Fruit fly (Drosophila melanogaster): ENCODE data around the gene Zmynd10.

Zmynd10 gene

dm6 chr3L:13044335-13044814 is 18.1 kb upstream of the Zmynd10 start, which contains the start of gene Syx13 (continued):
- TF ChIP-seq kay (GFP tag; optimal IDR thresholded peaks at IDR 0.05) (peak; percentile 57), chif (GFP tag; optimal IDR thresholded peaks at IDR 0.05) (no peak), fd3F (GFP tag; optimal IDR thresholded peaks at IDR 0.05) (no peak), CG1792 (GFP tag; optimal IDR thresholded peaks at IDR 0.05) (no peak), abd-A (tag; optimal IDR thresholded peaks at IDR 0.05) (no peak), Dek (tag; optimal IDR thresholded peaks at IDR 0.05) (peak; percentile 3), CG7963 (GFP tag; IDR thresholded peaks at IDR 0.05; ENCODE audit: partially characterized antibody) (peak; percentile 51; the same call in 1 of the 3 replicates), MESR4 (GFP tag; optimal IDR thresholded peaks at IDR 0.05) (peak; percentile 92), mam (GFP tag; optimal IDR thresholded peaks at IDR 0.05) (no peak), CoRest (tag; optimal IDR thresholded peaks at IDR 0.05) (peak; percentile 32), dimm (GFP tag; IDR thresholded peaks at IDR 0.05) (no peak), fru (optimal IDR thresholded peaks at IDR 0.05) (no peak), trh (GFP tag; optimal IDR thresholded peaks at IDR 0.05) (no peak), CG12155 (GFP tag; optimal IDR thresholded peaks at IDR 0.05) (no peak), CG42726 (GFP tag; IDR thresholded peaks at IDR 0.05; ENCODE audit: partially characterized antibody) (peak; percentile 77), ewg (GFP tag; optimal IDR thresholded peaks at IDR 0.05) (peak; percentile 12), CG8089 (GFP tag; optimal IDR thresholded peaks at IDR 0.05) (no peak), HmgZ (tag; optimal IDR thresholded peaks at IDR 0.05) (peak; percentile 69), CG10543 (GFP tag; optimal IDR thresholded peaks at IDR 0.05) (peak; percentile 80), amos (GFP tag; IDR thresholded peaks at IDR 0.05; ENCODE audit: partially characterized antibody) (peak; percentile 79), CG18262 (tag; optimal IDR thresholded peaks at IDR 0.05) (peak; percentile 25), CG6175 (GFP tag; IDR thresholded peaks at IDR 0.05) (no peak), CG12236 (GFP tag; optimal IDR thresholded peaks at IDR 0.05) (no peak), CG10431 (GFP tag; optimal IDR thresholded peaks at IDR 0.05) (no peak), H2.0 (GFP tag; IDR thresholded peaks at IDR 0.05) (no peak), dati (GFP tag; IDR thresholded peaks at IDR 0.05) (no peak), al (GFP tag; IDR thresholded peaks at IDR 0.05) (no peak), CG4707 (GFP tag; optimal IDR thresholded peaks at IDR 0.05) (no peak), p53 (GFP tag; optimal IDR thresholded peaks at IDR 0.05) (no peak), gce (GFP tag; IDR thresholded peaks at IDR 0.05) (no peak), Bgb (GFP tag; IDR thresholded peaks at IDR 0.05; ENCODE audit: partially characterized antibody) (peak; percentile 85), Vsx1 (GFP tag; optimal IDR thresholded peaks at IDR 0.05) (no peak), CG6791 (GFP tag; IDR thresholded peaks at IDR 0.05; ENCODE audit: partially characterized antibody) (peak; percentile 73), mirr (GFP tag; optimal IDR thresholded peaks at IDR 0.05) (peak; percentile 24), Pdp1 (GFP tag; optimal IDR thresholded peaks at IDR 0.05) (peak in 1 of 2 experiments; percentile 8), tll (GFP tag; optimal IDR thresholded peaks at IDR 0.05) (no peak), NfI (GFP tag; optimal IDR thresholded peaks at IDR 0.05) (no peak), chinmo (GFP tag; IDR thresholded peaks at IDR 0.05; ENCODE audit: partially characterized antibody) (peak; percentile 99), schlank (tag; optimal IDR thresholded peaks at IDR 0.05) (no peak), wek (GFP tag; optimal IDR thresholded peaks at IDR 0.05) (no peak), CG17361 (GFP tag; IDR thresholded peaks at IDR 0.05) (peak; percentile 36; the same call in 1 of the 3 replicates), Lim3 (GFP tag; IDR thresholded peaks at IDR 0.05) (no peak), CG11723 (GFP tag; optimal IDR thresholded peaks at IDR 0.05) (no peak), sob (GFP tag; IDR thresholded peaks at IDR 0.05) (0 out of 2 replicates have a peak, but pooled peaks have one; percentile 51), vnd (GFP tag; IDR thresholded peaks at IDR 0.05; ENCODE audit: partially characterized antibody) (peak; percentile 64), crc (GFP tag; optimal IDR thresholded peaks at IDR 0.05) (no peak), fd102C (GFP tag; optimal IDR thresholded peaks at IDR 0.05) (no peak), CG7372 (GFP tag; IDR thresholded peaks at IDR 0.05) (no peak), C15 (GFP tag; IDR thresholded peaks at IDR 0.05) (no peak), Fer1 (GFP tag; optimal IDR thresholded peaks at IDR 0.05) (peak; percentile 70)
